Worm (Caenorhabditis elegans) whole organism, mixed stage, embryonic: ENCODE data around the gene lrr-1.

Experiments
- M03D4.4 ChIP-seq: sonication (generic microtip); optimal IDR thresholded peaks from 2 replicates; lab custom pipeline; 2017; ENCODE audit warnings: mild to moderate bottlenecking, missing genetic modification characterization, missing compliant biosample characterization
- blmp-1 ChIP-seq: fragments of 150-350 bp; optimal IDR thresholded peaks from 2 replicates; lab custom pipeline; 2014; ENCODE audit warnings: missing biosample characterization, missing genetic modification characterization
- ces-1 ChIP-seq: fragments of 150-350 bp; optimal IDR thresholded peaks from 2 replicates; lab custom pipeline; 2014; ENCODE audit warnings: missing biosample characterization, missing genetic modification reagents, missing genetic modification characterization
- ham-2 ChIP-seq: fragments of 200-800 bp; sonication (Bioruptor generic); optimal IDR thresholded peaks from 2 replicates; lab custom pipeline; 2018; ENCODE audit warnings: mild to moderate bottlenecking, missing genetic modification characterization, missing compliant biosample characterization
- lin-13 ChIP-seq: fragments of 150-350 bp; optimal IDR thresholded peaks from 2 replicates; lab custom pipeline; 2014; ENCODE audit warnings: missing biosample characterization, missing genetic modification characterization
- lin-32 ChIP-seq: fragments of 200-800 bp; sonication (Bioruptor generic); optimal IDR thresholded peaks from 2 replicates; lab custom pipeline; 2018; ENCODE audit warnings: mild to moderate bottlenecking, missing genetic modification characterization, missing compliant biosample characterization
- mep-1 ChIP-seq: fragments of 150-350 bp; optimal IDR thresholded peaks from 2 replicates; lab custom pipeline; 2017; ENCODE audit warnings: missing biosample characterization, missing genetic modification reagents, missing genetic modification characterization, inconsistent platforms
- nhr-237 ChIP-seq: fragments of 150-350 bp; optimal IDR thresholded peaks from 2 replicates; lab custom pipeline; 2014; ENCODE audit warnings: missing biosample characterization, missing genetic modification characterization
- pha-4 ChIP-seq: fragments of 150-350 bp; optimal IDR thresholded peaks from 2 replicates; lab custom pipeline; 2018; ENCODE audit warnings: missing biosample characterization, missing genetic modification reagents, missing genetic modification characterization
- snpc-4 ChIP-seq: fragments of 150-350 bp; optimal IDR thresholded peaks from 2 replicates; lab custom pipeline; 2014; ENCODE audit warnings: missing biosample characterization, missing genetic modification characterization
- sptf-1 ChIP-seq: sonication (generic microtip); optimal IDR thresholded peaks from 2 replicates; lab custom pipeline; 2017; ENCODE audit warnings: mild to moderate bottlenecking, missing genetic modification characterization, moderate library complexity, missing compliant biosample characterization
- unc-39 ChIP-seq: fragments of 150-350 bp; optimal IDR thresholded peaks from 2 replicates; lab custom pipeline; 2014; ENCODE audit warnings: missing biosample characterization, missing genetic modification characterization
- unc-62 ChIP-seq: fragments of 150-350 bp; optimal IDR thresholded peaks from 2 replicates; lab custom pipeline; 2014; ENCODE audit warnings: missing biosample characterization, missing genetic modification reagents, missing genetic modification characterization

- TF ChIP-seq M03D4.4 (tag; lab: Kevin White, UChicago), result no peak
- no peak for TF ChIP-seq unc-39 (tag; lab: Kevin White, UChicago)
- TF ChIP-seq lin-32, result no peak
- TF ChIP-seq pha-4 (tag; lab: Kevin White, UChicago), result no peak
- TF ChIP-seq lin-13, result no peak
- no peak for TF ChIP-seq mep-1
- TF ChIP-seq nhr-237 (tag; lab: Kevin White, UChicago), result no peak
- TF ChIP-seq sptf-1, result no peak
- no peak for TF ChIP-seq snpc-4 (tag; lab: Kevin White, UChicago)
- no peak for TF ChIP-seq blmp-1 (tag; lab: Kevin White, UChicago)
- no peak for TF ChIP-seq ces-1 (GFP tag; lab: Kevin White, UChicago)
- no peak for TF ChIP-seq ham-2 (GFP tag; lab: Kevin White, UChicago)
- TF ChIP-seq unc-62 (GFP tag; lab: Kevin White, UChicago), result no peak
Observed at ce11 chrII:5020513-5021081, 15.6 kb downstream of the lrr-1 start.
